Worm (Caenorhabditis elegans) whole organism, L1 larva: ENCODE data around the gene F46B3.14.
A peak's percentile ranks its signal among the peaks of the same experiment; 100 is the strongest.

Experiments
- C04F5.9 ChIP-seq: sonication (generic microtip); optimal IDR thresholded peaks from 2 replicates; lab custom pipeline; 2016; ENCODE audit warnings: missing genetic modification characterization, missing compliant biosample characterization
- C16A3.4 ChIP-seq: fragments of 150-350 bp; optimal IDR thresholded peaks from 2 replicates; lab custom pipeline; 2014; ENCODE audit warnings: missing biosample characterization, missing genetic modification characterization
- blmp-1 ChIP-seq: fragments of 150-350 bp; optimal IDR thresholded peaks from 2 replicates; lab custom pipeline; 2014; ENCODE audit warnings: missing biosample characterization, missing genetic modification characterization
- ceh-63 ChIP-seq: fragments of 200-800 bp; sonication (Bioruptor generic); optimal IDR thresholded peaks from 2 replicates; lab custom pipeline; 2018; ENCODE audit warnings: mild to moderate bottlenecking, missing genetic modification characterization, missing compliant biosample characterization
- ceh-8 ChIP-seq: fragments of 200-800 bp; sonication (Bioruptor generic); optimal IDR thresholded peaks from 2 replicates; lab custom pipeline; 2018; ENCODE audit warnings: mild to moderate bottlenecking, missing genetic modification characterization, moderate library complexity, missing compliant biosample characterization
- ceh-82 ChIP-seq, 3 experiments: fragments of 150-350 bp in 1 of 3; sonication (generic microtip) in 2 of 3; optimal IDR thresholded peaks; 2 replicates each; lab custom pipeline; 2014 to 2017; ENCODE audit warnings: missing biosample characterization in 3 of 3, missing genetic modification characterization in 3 of 3
- ceh-90 ChIP-seq: sonication (generic microtip); optimal IDR thresholded peaks from 2 replicates; lab custom pipeline; 2016; ENCODE audit warnings: missing genetic modification characterization, missing compliant biosample characterization
- ces-1 ChIP-seq: fragments of 150-350 bp; optimal IDR thresholded peaks from 2 replicates; lab custom pipeline; 2014; ENCODE audit warnings: missing biosample characterization, missing genetic modification reagents, missing genetic modification characterization
- dpl-1 ChIP-seq, 3 experiments: fragments of 150-350 bp in 2 of 3; sonication (generic microtip) in 1 of 3; optimal IDR thresholded peaks; 2 replicates each; lab custom pipeline; 2014 to 2017; ENCODE audit warnings: missing biosample characterization in 3 of 3, missing genetic modification characterization in 3 of 3, missing genetic modification reagents in 3 of 3
- dsc-1 ChIP-seq: sonication (generic microtip); optimal IDR thresholded peaks from 2 replicates; lab custom pipeline; 2016; ENCODE audit warnings: mild to moderate bottlenecking, missing genetic modification characterization, missing compliant biosample characterization
- efl-1 ChIP-seq, 4 experiments: fragments of 150-350 bp; optimal IDR thresholded peaks in 3 of 4; peaks in 1 of 4; 1 replicate in 1 of 4; 2 replicates in 3 of 4; lab custom pipeline; 2014; ENCODE audit warnings: missing biosample characterization in 2 of 4, missing genetic modification characterization in 2 of 4, missing genetic modification reagents in 2 of 4
- efl-3 ChIP-seq: fragments of 200-800 bp; sonication (Bioruptor generic); optimal IDR thresholded peaks from 2 replicates; lab custom pipeline; 2018; ENCODE audit warnings: mild to moderate bottlenecking, missing genetic modification characterization, missing compliant biosample characterization
- elt-2 ChIP-seq: sonication (generic microtip); optimal IDR thresholded peaks from 2 replicates; lab custom pipeline; 2016; ENCODE audit warnings: missing genetic modification characterization, mild to moderate bottlenecking, inconsistent platforms, missing compliant biosample characterization, missing genetic modification reagents
- fkh-8 ChIP-seq: sonication (generic microtip); optimal IDR thresholded peaks from 2 replicates; lab custom pipeline; 2016; ENCODE audit warnings: mild to moderate bottlenecking, missing genetic modification characterization, missing compliant biosample characterization
- fos-1 ChIP-seq: fragments of 150-350 bp; optimal IDR thresholded peaks from 2 replicates; lab custom pipeline; 2014; ENCODE audit warnings: missing biosample characterization, missing genetic modification characterization
- hlh-17 ChIP-seq: fragments of 200-800 bp; sonication (Bioruptor generic); optimal IDR thresholded peaks from 2 replicates; lab custom pipeline; 2018; ENCODE audit warnings: missing genetic modification characterization, mild to moderate bottlenecking, missing compliant biosample characterization, moderate library complexity, borderline replicate concordance
- hpl-2 ChIP-seq: fragments of 150-350 bp; optimal IDR thresholded peaks from 2 replicates; lab custom pipeline; 2014; ENCODE audit warnings: missing biosample characterization, missing genetic modification reagents, missing genetic modification characterization
- isw-1 ChIP-seq: fragments of 200-800 bp; sonication (Bioruptor generic); IDR thresholded peaks from 2 replicates; pipeline ENCODE4 v1.3.6; 2022; ENCODE audit warnings: missing genetic modification characterization, missing compliant biosample characterization
- jun-1 ChIP-seq: fragments of 150-350 bp; optimal IDR thresholded peaks from 2 replicates; lab custom pipeline; 2014; ENCODE audit warnings: missing biosample characterization, missing genetic modification reagents, missing genetic modification characterization
- lin-15B ChIP-seq: fragments of 150-350 bp; sonication (generic microtip); optimal IDR thresholded peaks from 3 replicates; lab custom pipeline; 2014; ENCODE audit warnings: missing biosample characterization, missing genetic modification characterization
- lin-39 ChIP-seq: fragments of 150-350 bp; optimal IDR thresholded peaks from 2 replicates; lab custom pipeline; 2014; ENCODE audit warnings: missing biosample characterization, missing genetic modification reagents, missing genetic modification characterization
- mab-9 ChIP-seq: fragments of 200-800 bp; sonication (Bioruptor generic); IDR thresholded peaks from 2 replicates; pipeline ENCODE4 v1.3.6; 2022; ENCODE audit warnings: missing genetic modification reagents, missing genetic modification characterization, missing compliant biosample characterization
- nhr-20 ChIP-seq: sonication (generic microtip); optimal IDR thresholded peaks from 2 replicates; lab custom pipeline; 2016; ENCODE audit warnings: mild to moderate bottlenecking, missing genetic modification characterization, missing compliant biosample characterization
- nhr-237 ChIP-seq: fragments of 150-350 bp; optimal IDR thresholded peaks from 2 replicates; lab custom pipeline; 2014; ENCODE audit warnings: missing biosample characterization, missing genetic modification characterization
- nhr-28 ChIP-seq: fragments of 150-350 bp; optimal IDR thresholded peaks from 2 replicates; lab custom pipeline; 2014; ENCODE audit warnings: missing biosample characterization, missing genetic modification characterization
- nhr-47 ChIP-seq: sonication (generic microtip); optimal IDR thresholded peaks from 2 replicates; lab custom pipeline; 2016; ENCODE audit warnings: mild to moderate bottlenecking, missing genetic modification characterization, moderate library complexity, missing compliant biosample characterization
- nhr-85 ChIP-seq: sonication (generic microtip); peaks from one replicate; lab custom pipeline; 2016; ENCODE audit warnings: missing genetic modification characterization, inconsistent platforms, missing compliant biosample characterization
- nhr-90 ChIP-seq: sonication (generic microtip); optimal IDR thresholded peaks from 2 replicates; lab custom pipeline; 2016; ENCODE audit warnings: mild to moderate bottlenecking, missing genetic modification characterization, missing compliant biosample characterization; ENCODE audit not compliant: poor library complexity
- pax-3 ChIP-seq: fragments of 200-800 bp; sonication (Bioruptor generic); optimal IDR thresholded peaks from 2 replicates; lab custom pipeline; 2018; ENCODE audit warnings: mild to moderate bottlenecking, missing genetic modification characterization, moderate library complexity, missing compliant biosample characterization
- unc-98 ChIP-seq: fragments of 200-800 bp; sonication (Bioruptor generic); IDR thresholded peaks from 2 replicates; pipeline ENCODE4 v1.3.6; 2022; ENCODE audit warnings: missing genetic modification characterization, missing compliant biosample characterization
- xbp-1 ChIP-seq: sonication (generic microtip); optimal IDR thresholded peaks from 2 replicates; lab custom pipeline; 2016; ENCODE audit warnings: missing genetic modification characterization, missing compliant biosample characterization
- zag-1 ChIP-seq: fragments of 150-350 bp; optimal IDR thresholded peaks from 2 replicates; lab custom pipeline; 2014; ENCODE audit warnings: missing biosample characterization, missing genetic modification characterization
- ztf-11 ChIP-seq, 2 experiments: sonication (generic microtip); optimal IDR thresholded peaks; 2 replicates each; lab custom pipeline; 2016 to 2017; ENCODE audit warnings: missing genetic modification characterization in 2 of 2, missing biosample characterization in 1 of 2, missing compliant biosample characterization in 1 of 2

The F46B3.14 gene

ce11 chrV:20631255-20631654, at the start of gene F46B3.14:
Gene F46B3.14 (minus strand): TSS chrV:20631355.
- TF ChIP-seq unc-98 = no peak
- no peak for TF ChIP-seq fkh-8 (tag; lab: Kevin White, UChicago)
- TF ChIP-seq C04F5.9 (tag; lab: Kevin White, UChicago) = no peak
- no peak for TF ChIP-seq C16A3.4
- no peak for TF ChIP-seq ceh-8 (GFP tag; lab: Kevin White, UChicago)
- no peak for TF ChIP-seq ceh-90 (tag; lab: Kevin White, UChicago)
- TF ChIP-seq mab-9 = no peak
- no peak for TF ChIP-seq hpl-2
- no peak for TF ChIP-seq ztf-11 (tag; optimal IDR thresholded peaks at IDR 0.05; lab: Kevin White, UChicago)
- TF ChIP-seq nhr-237 (tag; lab: Kevin White, UChicago) = no peak

DNA sequence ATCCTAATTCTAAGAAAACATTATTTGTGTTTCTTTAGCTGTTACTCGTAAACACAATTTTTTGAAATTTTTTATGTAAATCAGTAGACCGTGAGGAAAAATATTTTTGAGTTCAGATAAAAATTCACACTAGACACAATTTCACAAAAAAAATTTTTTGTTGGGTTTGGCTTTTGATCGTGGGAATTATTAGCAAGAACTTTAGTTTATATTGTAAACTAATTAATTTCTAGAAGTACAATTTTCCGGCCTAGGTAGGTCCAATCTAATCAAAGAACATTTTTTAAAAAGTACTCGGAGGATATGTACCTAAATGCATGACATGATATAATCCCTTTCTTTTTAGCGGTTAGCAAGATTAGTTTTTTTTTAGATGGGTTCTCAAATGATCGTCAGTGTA, 49.0 kb upstream of the F46B3.14 start:
- no peak for TF ChIP-seq ceh-82 (tag; optimal IDR thresholded peaks at IDR 0.05; lab: Kevin White, UChicago)
- no peak for TF ChIP-seq ces-1 (GFP tag; lab: Kevin White, UChicago)
- TF ChIP-seq ceh-90 (tag; lab: Kevin White, UChicago) = no peak
- no peak for TF ChIP-seq lin-39 (tag; lab: Kevin White, UChicago)
- TF ChIP-seq xbp-1 (tag; lab: Kevin White, UChicago) = no peak
- no peak for TF ChIP-seq nhr-20 (tag; lab: Kevin White, UChicago)
- TF ChIP-seq mab-9 = no peak
- peak; percentile 31 for TF ChIP-seq fkh-8 (tag; lab: Kevin White, UChicago)
- no peak for TF ChIP-seq dsc-1 (tag; lab: Kevin White, UChicago)

DNA sequence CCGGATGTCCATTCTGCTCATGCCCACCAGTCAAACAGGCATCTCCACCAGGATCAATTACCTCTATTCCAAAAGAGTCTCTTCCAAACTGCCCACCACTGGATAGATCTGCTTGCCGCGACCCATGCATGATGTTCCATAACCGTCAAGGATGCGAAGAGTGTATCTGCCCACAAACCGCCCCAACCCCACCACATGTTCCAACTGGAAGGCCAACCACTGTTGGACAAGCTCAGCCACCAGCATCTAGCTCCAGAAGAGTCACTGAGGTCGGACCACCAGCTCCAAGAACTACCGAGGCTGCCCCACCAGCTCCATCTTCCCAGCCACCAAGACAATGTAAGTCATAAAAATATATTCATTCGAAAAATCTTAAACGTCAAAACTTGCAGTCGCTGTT, 39.5 kb upstream of the F46B3.14 start:
- no peak for TF ChIP-seq ceh-8 (GFP tag; lab: Kevin White, UChicago)
- TF ChIP-seq nhr-85 (tag; lab: Kevin White, UChicago) = no peak
- TF ChIP-seq elt-2 = no peak
- no peak for TF ChIP-seq isw-1 (GFP tag; lab: Robert Waterston, UW)
- no peak for TF ChIP-seq nhr-237 (tag; lab: Kevin White, UChicago)
- no peak for TF ChIP-seq efl-1 (optimal IDR thresholded peaks at IDR 0.05; lab: Kevin White, UChicago)
- peak in 1 of 2 experiments; percentile 73 for TF ChIP-seq efl-1 (GFP tag; optimal IDR thresholded peaks at IDR 0.05 in 1 of 2; lab: Kevin White, UChicago)
- TF ChIP-seq hlh-17 (GFP tag; lab: Kevin White, UChicago) = no peak
- TF ChIP-seq nhr-47 (tag; lab: Kevin White, UChicago) = no peak
- TF ChIP-seq lin-15B (tag; lab: Kevin White, UChicago) = no peak

DNA sequence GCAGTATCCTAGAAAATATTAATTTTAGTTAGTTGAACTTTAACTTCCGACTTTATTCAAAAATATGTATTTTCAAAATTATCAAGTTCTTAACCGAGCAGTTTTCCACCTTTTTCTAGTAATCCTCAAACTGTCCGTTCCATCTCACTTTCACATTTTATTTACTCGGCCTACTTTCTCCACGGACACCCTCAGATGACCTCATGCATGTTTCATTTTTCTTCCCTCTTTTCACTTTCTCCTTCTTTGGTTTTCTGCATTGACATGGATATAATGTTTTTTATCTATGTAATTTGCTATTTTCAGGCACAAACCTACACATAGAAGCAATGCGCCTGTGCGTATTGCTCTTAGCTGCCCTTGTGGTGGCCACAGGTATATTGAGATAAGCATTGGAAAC, 35.8 kb upstream of the F46B3.14 start, which contains the start of gene mlt-11:
mlt-11 (plus strand) TSS at position 301 of the 400 bp plus-strand sequence.
- TF ChIP-seq blmp-1 (tag; lab: Kevin White, UChicago) = peak; percentile 76
- TF ChIP-seq dpl-1 (GFP tag; optimal IDR thresholded peaks at IDR 0.05; lab: Kevin White, UChicago) = no peak
- TF ChIP-seq nhr-90 (tag; lab: Kevin White, UChicago) = no peak
- TF ChIP-seq pax-3 (tag; lab: Kevin White, UChicago) = no peak

DNA sequence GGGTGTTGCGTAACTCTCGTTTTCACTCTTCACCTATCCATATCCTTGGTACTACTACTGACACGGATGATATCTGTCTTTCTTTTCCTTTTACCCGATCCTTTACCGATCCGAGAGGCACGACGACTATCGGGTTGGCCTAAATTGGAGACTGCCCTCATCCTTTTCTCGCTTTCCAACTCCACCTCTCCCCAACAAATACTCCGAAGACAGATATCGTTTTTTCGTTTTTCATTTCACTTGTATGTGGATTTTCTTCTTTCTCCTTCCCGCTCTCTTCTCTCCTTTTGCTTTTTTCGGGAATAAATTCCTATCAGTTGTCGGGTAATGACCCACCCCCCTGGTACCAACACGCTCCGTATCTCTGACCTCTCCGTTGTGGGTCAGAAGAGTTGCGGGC, 33.8 kb upstream of the F46B3.14 start:
- TF ChIP-seq blmp-1 (tag; lab: Kevin White, UChicago) = peak; percentile 99
- no peak for TF ChIP-seq zag-1 (tag; lab: Kevin White, UChicago)

DNA sequence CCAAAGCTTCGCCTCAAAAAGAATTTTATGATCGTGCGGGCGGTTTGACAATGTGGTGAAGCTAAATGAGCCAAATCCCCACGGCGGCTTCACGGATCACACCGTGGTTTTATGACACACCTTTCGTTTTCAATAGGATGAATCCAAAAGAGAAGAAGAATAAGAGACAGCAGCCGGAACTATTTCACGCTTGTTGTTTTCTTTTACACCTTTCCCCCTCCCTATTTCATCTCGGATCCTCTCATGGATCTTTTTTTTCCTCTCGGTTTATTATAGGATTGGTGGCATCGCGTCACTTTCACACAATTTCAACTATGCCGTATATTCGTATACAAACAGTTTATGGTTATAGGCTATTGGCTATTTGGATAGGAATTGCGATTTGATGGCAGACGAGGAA, 32.6 kb upstream of the F46B3.14 start:
- TF ChIP-seq fos-1 (tag; lab: Kevin White, UChicago) = no peak
- no peak for TF ChIP-seq ceh-63 (GFP tag; lab: Kevin White, UChicago)
- TF ChIP-seq jun-1 (tag; lab: Kevin White, UChicago) = no peak
- peak; percentile 74 for TF ChIP-seq blmp-1 (tag; lab: Kevin White, UChicago)
- no peak for TF ChIP-seq ceh-82 (tag; optimal IDR thresholded peaks at IDR 0.05; lab: Kevin White, UChicago)
- no peak for TF ChIP-seq nhr-90 (tag; lab: Kevin White, UChicago)
- TF ChIP-seq nhr-28 (tag; lab: Kevin White, UChicago) = no peak
- TF ChIP-seq efl-3 = no peak
